Fruit fly (Drosophila melanogaster) whole organism, embryonic: ENCODE results near the gene CG9286.

Experiments used
- CG11696 ChIP-seq: fragments of 200-800 bp; sonication (Bioruptor generic); IDR thresholded peaks from 2 replicates; pipeline ENCODE4 v1.3.6; 2022; ENCODE audit warnings: missing biosample characterization, missing genetic modification characterization
- CG15601 ChIP-seq: fragments of 200-800 bp; sonication (Bioruptor generic); optimal IDR thresholded peaks from 3 replicates; lab custom pipeline; 2019; ENCODE audit warnings: missing biosample characterization, mild to moderate bottlenecking, missing genetic modification characterization, moderate library complexity
- CG15696 ChIP-seq: fragments of 200-800 bp; sonication (Bioruptor generic); optimal IDR thresholded peaks from 2 replicates; lab custom pipeline; 2019; ENCODE audit warnings: missing biosample characterization, mild to moderate bottlenecking, missing genetic modification characterization, moderate library complexity
- CG1647 ChIP-seq: fragments of 200-800 bp; sonication (Bioruptor generic); optimal IDR thresholded peaks from 3 replicates; lab custom pipeline; 2016; ENCODE audit warnings: missing biosample characterization, missing genetic modification characterization
- CG1792 ChIP-seq: fragments of 200-800 bp; sonication (Bioruptor generic); optimal IDR thresholded peaks from 2 replicates; lab custom pipeline; 2016; ENCODE audit warnings: missing biosample characterization, missing genetic modification characterization
- CG2116 ChIP-seq: fragments of 200-800 bp; sonication (Bioruptor generic); optimal IDR thresholded peaks from 3 replicates; lab custom pipeline; 2018; ENCODE audit warnings: missing biosample characterization, mild to moderate bottlenecking, missing genetic modification characterization
- CG2889 ChIP-seq: fragments of 200-800 bp; sonication (Bioruptor generic); IDR thresholded peaks from 3 replicates; pipeline ENCODE4 v1.3.6; 2022; ENCODE audit warnings: missing biosample characterization, missing genetic modification characterization
- CG30403 ChIP-seq: fragments of 200-800 bp; sonication (Bioruptor generic); optimal IDR thresholded peaks from 3 replicates; lab custom pipeline; 2016; ENCODE audit warnings: missing biosample characterization, missing genetic modification characterization
- CG31365 ChIP-seq: fragments of 200-800 bp; sonication (Bioruptor generic); optimal IDR thresholded peaks from 2 replicates; lab custom pipeline; 2018; ENCODE audit warnings: missing biosample characterization, mild to moderate bottlenecking, missing genetic modification characterization
- CG5953 ChIP-seq: fragments of 200-800 bp; sonication (Bioruptor generic); IDR thresholded peaks from 2 replicates; pipeline ENCODE4 v1.3.6; 2022; ENCODE audit warnings: missing biosample characterization, missing genetic modification characterization
- CG7271 ChIP-seq: fragments of 200-800 bp; sonication (Bioruptor generic); optimal IDR thresholded peaks from 2 replicates; lab custom pipeline; 2018; ENCODE audit warnings: missing biosample characterization, mild to moderate bottlenecking, missing genetic modification characterization, moderate library complexity
- CHES-1-like ChIP-seq: fragments of 200-800 bp; sonication (Bioruptor generic); optimal IDR thresholded peaks from 2 replicates; lab custom pipeline; 2016; ENCODE audit warnings: missing biosample characterization, missing genetic modification characterization
- Dref ChIP-seq: fragments of 200-800 bp; sonication (Bioruptor generic); IDR thresholded peaks from 2 replicates; pipeline ENCODE4 v1.3.6; 2022; ENCODE audit warnings: missing biosample characterization, missing genetic modification characterization
- Drgx ChIP-seq: fragments of 200-800 bp; sonication (Bioruptor generic); IDR thresholded peaks from 2 replicates; pipeline ENCODE4 v1.3.6; 2022; ENCODE audit warnings: missing biosample characterization, missing genetic modification characterization
- ERR ChIP-seq: fragments of 200-800 bp; sonication (Bioruptor generic); optimal IDR thresholded peaks from 2 replicates; lab custom pipeline; 2016; ENCODE audit warnings: missing biosample characterization, missing genetic modification characterization
- Med ChIP-seq: fragments of 200-800 bp; sonication (Bioruptor generic); peaks from one replicate; lab custom pipeline; 2016; ENCODE audit warnings: missing biosample characterization, missing genetic modification characterization, mild to moderate bottlenecking, inconsistent platforms, moderate library complexity
- Nf-YA ChIP-seq: fragments of 200-800 bp; sonication (Bioruptor generic); IDR thresholded peaks from 2 replicates; pipeline ENCODE4 v1.3.6; 2022; ENCODE audit warnings: missing biosample characterization, missing genetic modification characterization
- PHDP ChIP-seq: fragments of 200-800 bp; sonication (Bioruptor generic); optimal IDR thresholded peaks from 3 replicates; lab custom pipeline; 2018; ENCODE audit warnings: missing biosample characterization, mild to moderate bottlenecking, missing genetic modification characterization, moderate library complexity
- Pdp1 ChIP-seq, 2 experiments: fragments of 200-800 bp; sonication (Bioruptor generic); optimal IDR thresholded peaks; 3 replicates each; lab custom pipeline; 2016; ENCODE audit warnings: missing biosample characterization in 2 of 2, missing genetic modification characterization in 2 of 2, mild to moderate bottlenecking in 1 of 2, moderate library complexity in 1 of 2
- Rx ChIP-seq: fragments of 200-800 bp; sonication (Bioruptor generic); IDR thresholded peaks from 2 replicates; pipeline ENCODE4 v1.3.6; 2022; ENCODE audit warnings: missing biosample characterization, missing genetic modification characterization
- aop ChIP-seq: fragments of 200-800 bp; sonication (Bioruptor generic); IDR thresholded peaks from 2 replicates; pipeline ENCODE4 v1.3.6; 2022; ENCODE audit warnings: missing biosample characterization, missing genetic modification characterization
- ara ChIP-seq: fragments of 200-800 bp; sonication (Bioruptor generic); IDR thresholded peaks from 2 replicates; pipeline ENCODE4 v1.3.6; 2022; ENCODE audit warnings: missing biosample characterization, missing genetic modification characterization
- ash1 ChIP-seq: fragments of 200-800 bp; sonication (Bioruptor generic); optimal IDR thresholded peaks from 2 replicates; lab custom pipeline; 2018; ENCODE audit warnings: missing biosample characterization, mild to moderate bottlenecking, missing genetic modification characterization
- crol ChIP-seq: fragments of 200-800 bp; sonication (Bioruptor generic); IDR thresholded peaks from 2 replicates; pipeline ENCODE4 v1.3.6; 2022; ENCODE audit warnings: missing biosample characterization, missing genetic modification characterization
- cwo ChIP-seq: fragments of 200-800 bp; sonication (Bioruptor generic); optimal IDR thresholded peaks from 3 replicates; lab custom pipeline; 2017; ENCODE audit warnings: missing biosample characterization, missing genetic modification characterization, mild to moderate bottlenecking, moderate library complexity, missing genetic modification reagents
- danr ChIP-seq: fragments of 200-800 bp; sonication (Bioruptor generic); IDR thresholded peaks from 2 replicates; pipeline ENCODE4 v1.3.6; 2022; ENCODE audit warnings: missing biosample characterization, missing genetic modification characterization
- eve ChIP-seq, 2 experiments: fragments of >200 bp; optimal IDR thresholded peaks; 2 replicates each; lab custom pipeline; 2017; ENCODE audit warnings: missing biosample characterization in 2 of 2, missing genetic modification characterization in 2 of 2
- exex ChIP-seq: fragments of 200-800 bp; sonication (Bioruptor generic); optimal IDR thresholded peaks from 4 replicates; lab custom pipeline; 2018; ENCODE audit warnings: missing biosample characterization, mild to moderate bottlenecking, missing genetic modification characterization, moderate library complexity
- gsb ChIP-seq: fragments of 200-800 bp; sonication (Bioruptor generic); IDR thresholded peaks from 2 replicates; pipeline ENCODE4 v1.3.6; 2022; ENCODE audit warnings: missing biosample characterization, missing genetic modification characterization
- kni ChIP-seq: fragments of 200-800 bp; sonication (Bioruptor generic); optimal IDR thresholded peaks from 3 replicates; lab custom pipeline; 2017; ENCODE audit warnings: mild to moderate bottlenecking, missing biosample characterization, missing genetic modification reagents, missing genetic modification characterization
- nom ChIP-seq: fragments of 200-800 bp; sonication (Bioruptor generic); optimal IDR thresholded peaks from 2 replicates; lab custom pipeline; 2017; ENCODE audit warnings: missing biosample characterization, missing genetic modification characterization, mild to moderate bottlenecking, moderate library complexity, missing genetic modification reagents
- p53 ChIP-seq: fragments of 200-800 bp; sonication (Bioruptor generic); optimal IDR thresholded peaks from 2 replicates; lab custom pipeline; 2016; ENCODE audit warnings: missing biosample characterization, missing genetic modification characterization
- sens ChIP-seq: fragments of 200-800 bp; sonication (Bioruptor generic); peaks from one replicate; lab custom pipeline; 2016; ENCODE audit warnings: missing biosample characterization, missing genetic modification characterization
- sna ChIP-seq: fragments of 200-800 bp; sonication (Bioruptor generic); IDR thresholded peaks from 2 replicates; pipeline ENCODE4 v1.3.6; 2022; ENCODE audit warnings: missing biosample characterization, missing genetic modification characterization; ENCODE audit not compliant: partially characterized antibody
- tin ChIP-seq: fragments of 200-800 bp; sonication (Bioruptor generic); optimal IDR thresholded peaks from 3 replicates; lab custom pipeline; 2016; ENCODE audit warnings: missing biosample characterization, missing genetic modification characterization
- trh ChIP-seq: fragments of 200-800 bp; sonication (Bioruptor generic); optimal IDR thresholded peaks from 2 replicates; lab custom pipeline; 2016; ENCODE audit warnings: missing biosample characterization, missing genetic modification characterization

CG9286 gene

dm6 chr3R:13782578-13782977 lies 1.8 kb downstream of the CG9286 start:
- TF ChIP-seq CG30403 (GFP tag; lab: Kevin White, UChicago) (no peak), sna (GFP tag; lab: Robert Waterston, UW) (no peak), sens (GFP tag; lab: Kevin White, UChicago) (peak; percentile 61), CG7271 (tag; lab: Kevin White, UChicago) (no peak), CG31365 (tag; lab: Kevin White, UChicago) (no peak), CG11696 (GFP tag; lab: Robert Waterston, UW) (0 out of 2 replicates have a peak, but pooled peaks have one; percentile 49), CG1647 (no peak), PHDP (tag; lab: Kevin White, UChicago) (no peak), trh (GFP tag; lab: Kevin White, UChicago) (no peak), Rx (GFP tag; lab: Robert Waterston, UW) (0 out of 2 replicates have a peak, but pooled peaks have one; percentile 4), CG1792 (GFP tag; lab: Kevin White, UChicago) (no peak)

dm6 chr3R:13783397-13783796 lies 2.6 kb downstream of the CG9286 start:
- TF ChIP-seq eve (GFP tag; optimal IDR thresholded peaks at IDR 0.05; lab: Kevin White, UChicago) (no peak), CG2889 (GFP tag; lab: Robert Waterston, UW) (no peak), exex (peak; percentile 90), danr (GFP tag; lab: Robert Waterston, UW) (no peak), tin (GFP tag; lab: Kevin White, UChicago) (no peak), nom (GFP tag; lab: Kevin White, UChicago) (no peak), Drgx (GFP tag; lab: Robert Waterston, UW) (no peak), gsb (GFP tag; lab: Robert Waterston, UW) (no peak), Pdp1 (GFP tag; optimal IDR thresholded peaks at IDR 0.05; lab: Kevin White, UChicago) (peak in 1 of 2 experiments; percentile 68), CHES-1-like (GFP tag; lab: Kevin White, UChicago) (no peak), CG5953 (no peak), ash1 (GFP tag; lab: Kevin White, UChicago) (no peak), Med (peak; percentile 13)

- TF ChIP-seq kni (peak; percentile 35), Dref (GFP tag; lab: Robert Waterston, UW) (peak; percentile 27; the same call in 1 of the 2 replicates), Pdp1 (GFP tag; optimal IDR thresholded peaks at IDR 0.05; lab: Kevin White, UChicago) (peak in 1 of 2 experiments; percentile 31), aop (GFP tag; lab: Robert Waterston, UW) (no peak), Nf-YA (GFP tag; lab: Robert Waterston, UW) (no peak), ara (GFP tag; lab: Robert Waterston, UW) (0 out of 2 replicates have a peak, but pooled peaks have one; percentile 19), crol (GFP tag; lab: Robert Waterston, UW) (0 out of 2 replicates have a peak, but pooled peaks have one; percentile 9)
Observed at dm6 chr3R:13785895-13786294, 5.1 kb downstream of the CG9286 start.

dm6 chr3R:13788224-13788623 lies 7.5 kb downstream of the CG9286 start:
- TF ChIP-seq Pdp1 (GFP tag; optimal IDR thresholded peaks at IDR 0.05; lab: Kevin White, UChicago) (peak in 1 of 2 experiments; percentile 7), CG15601 (tag; lab: Kevin White, UChicago) (no peak), ERR (no peak), cwo (no peak), p53 (GFP tag; lab: Kevin White, UChicago) (no peak), CG2116 (GFP tag; lab: Kevin White, UChicago) (no peak), Drgx (GFP tag; lab: Robert Waterston, UW) (0 out of 2 replicates have a peak, but pooled peaks have one; percentile 13), CG15696 (tag; lab: Kevin White, UChicago) (peak; percentile 5)
